Worm (Caenorhabditis elegans) whole organism, young adult: ENCODE data around the gene C56A3.5.

ENCODE experiments used
- B0019.2 ChIP-seq: fragments of 200-800 bp; sonication (Bioruptor generic); conservative IDR thresholded peaks from 2 replicates; pipeline ENCODE4 v1.3.6; 2022; ENCODE audit warnings: missing genetic modification reagents, missing genetic modification characterization, missing compliant biosample characterization
- B0336.3 ChIP-seq: fragments of 200-800 bp; sonication (Bioruptor generic); IDR thresholded peaks from 2 replicates; pipeline ENCODE4 v1.3.6; 2022; ENCODE audit warnings: missing genetic modification characterization, missing compliant biosample characterization
- F33H1.4 ChIP-seq: fragments of 200-800 bp; sonication (Bioruptor generic); IDR thresholded peaks from 2 replicates; pipeline ENCODE4 v1.3.6; 2022; ENCODE audit warnings: missing genetic modification reagents, missing genetic modification characterization, missing compliant biosample characterization
- F39B2.1 ChIP-seq: fragments of 200-800 bp; sonication (Bioruptor generic); IDR thresholded peaks from 2 replicates; pipeline ENCODE4 v1.3.6; 2022; ENCODE audit warnings: missing genetic modification reagents, missing genetic modification characterization, missing compliant biosample characterization
- F52B5.7 ChIP-seq: sonication (generic microtip); optimal IDR thresholded peaks from 2 replicates; lab custom pipeline; 2016; ENCODE audit warnings: mild to moderate bottlenecking, missing genetic modification characterization, missing compliant biosample characterization
- F57A8.1 ChIP-seq: fragments of 200-800 bp; sonication (Bioruptor generic); optimal IDR thresholded peaks from 2 replicates; lab custom pipeline; 2018; ENCODE audit warnings: mild to moderate bottlenecking, missing genetic modification characterization, moderate library complexity, missing compliant biosample characterization
- Y56A3A.18 ChIP-seq: fragments of 200-800 bp; sonication (Bioruptor generic); IDR thresholded peaks from 2 replicates; pipeline ENCODE4 v1.3.6; 2022; ENCODE audit warnings: missing genetic modification reagents, missing genetic modification characterization, missing compliant biosample characterization
- Y79H2A.3 ChIP-seq: fragments of 200-800 bp; sonication (Bioruptor generic); conservative IDR thresholded peaks from 2 replicates; pipeline ENCODE4 v1.3.6; 2022; ENCODE audit warnings: missing genetic modification reagents, missing genetic modification characterization, missing compliant biosample characterization
- Y95B8A.8 ChIP-seq: fragments of 200-800 bp; sonication (Bioruptor generic); IDR thresholded peaks from 2 replicates; pipeline ENCODE4 v1.3.6; 2022; ENCODE audit warnings: missing genetic modification reagents, missing genetic modification characterization, missing compliant biosample characterization
- ZK185.1 ChIP-seq: sonication (generic microtip); optimal IDR thresholded peaks from 2 replicates; lab custom pipeline; 2016; ENCODE audit warnings: mild to moderate bottlenecking, missing genetic modification characterization, missing compliant biosample characterization; ENCODE audit not compliant: poor library complexity, severe bottlenecking
- atf-7 ChIP-seq: sonication (generic microtip); optimal IDR thresholded peaks from 2 replicates; lab custom pipeline; 2017; ENCODE audit warnings: mild to moderate bottlenecking, missing genetic modification characterization, missing compliant biosample characterization
- attf-6 ChIP-seq: fragments of 200-800 bp; sonication (Bioruptor generic); IDR thresholded peaks from 2 replicates; pipeline ENCODE4 v1.3.6; 2022; ENCODE audit warnings: missing genetic modification reagents, missing genetic modification characterization, missing compliant biosample characterization
- bed-2 ChIP-seq: fragments of 200-800 bp; sonication (Bioruptor generic); IDR thresholded peaks from 2 replicates; pipeline ENCODE4 v1.3.6; 2022; ENCODE audit warnings: missing genetic modification reagents, missing genetic modification characterization, missing compliant biosample characterization
- ceh-58 ChIP-seq: fragments of 200-800 bp; sonication (Bioruptor generic); IDR thresholded peaks from 2 replicates; pipeline ENCODE4 v1.3.6; 2022; ENCODE audit warnings: missing genetic modification characterization, missing compliant biosample characterization
- ceh-91 ChIP-seq: fragments of 200-800 bp; sonication (Bioruptor generic); IDR thresholded peaks from 2 replicates; pipeline ENCODE4 v1.3.6; 2022; ENCODE audit warnings: missing genetic modification reagents, missing genetic modification characterization, missing compliant biosample characterization
- die-1 ChIP-seq: sonication (generic microtip); optimal IDR thresholded peaks from 2 replicates; lab custom pipeline; 2016; ENCODE audit warnings: missing genotype, mild to moderate bottlenecking, missing genetic modification characterization, missing compliant biosample characterization
- dox-1 ChIP-seq: fragments of 200-800 bp; sonication (Bioruptor generic); IDR thresholded peaks from 2 replicates; pipeline ENCODE4 v1.3.6; 2022; ENCODE audit warnings: missing genetic modification reagents, missing genetic modification characterization, missing compliant biosample characterization
- egl-44 ChIP-seq: fragments of 200-800 bp; sonication (Bioruptor generic); IDR thresholded peaks from 2 replicates; pipeline ENCODE4 v1.3.6; 2022; ENCODE audit warnings: missing genetic modification reagents, missing genetic modification characterization, missing compliant biosample characterization
- ekl-4 ChIP-seq: fragments of 200-800 bp; sonication (Bioruptor generic); IDR thresholded peaks from 2 replicates; pipeline ENCODE4 v1.3.6; 2022; ENCODE audit warnings: missing genetic modification reagents, missing genetic modification characterization, missing compliant biosample characterization
- ets-4 ChIP-seq: fragments of 200-800 bp; sonication (Bioruptor generic); optimal IDR thresholded peaks from 2 replicates; lab custom pipeline; 2018; ENCODE audit warnings: mild to moderate bottlenecking, missing genetic modification characterization, missing compliant biosample characterization
- hlh-12 ChIP-seq: sonication (generic microtip); optimal IDR thresholded peaks from 2 replicates; lab custom pipeline; 2016; ENCODE audit warnings: missing genetic modification characterization, missing compliant biosample characterization
- let-526 ChIP-seq: fragments of 200-800 bp; sonication (Bioruptor generic); IDR thresholded peaks from 2 replicates; pipeline ENCODE4 v1.3.6; 2022; ENCODE audit warnings: missing genetic modification reagents, missing genetic modification characterization, missing compliant biosample characterization
- let-607 ChIP-seq, 2 experiments: fragments of 200-800 bp in 1 of 2; sonication (Bioruptor generic) in 1 of 2; sonication (generic microtip) in 1 of 2; optimal IDR thresholded peaks; 2 replicates each; lab custom pipeline; 2016 to 2018; ENCODE audit warnings: mild to moderate bottlenecking in 2 of 2, missing compliant biosample characterization in 2 of 2, missing genetic modification characterization in 2 of 2, moderate library complexity in 2 of 2, missing genotype in 1 of 2
- lin-40 ChIP-seq: sonication (generic microtip); optimal IDR thresholded peaks from 2 replicates; lab custom pipeline; 2016; ENCODE audit warnings: missing genetic modification characterization, mild to moderate bottlenecking, missing compliant biosample characterization, missing genotype, missing genetic modification reagents
- lin-54 ChIP-seq: fragments of 200-800 bp; sonication (Bioruptor generic); optimal IDR thresholded peaks from 2 replicates; lab custom pipeline; 2018; ENCODE audit warnings: mild to moderate bottlenecking, missing genetic modification characterization, missing compliant biosample characterization
- lir-1 ChIP-seq: fragments of 200-800 bp; sonication (Bioruptor generic); conservative IDR thresholded peaks from 2 replicates; pipeline ENCODE4 v1.3.6; 2022; ENCODE audit warnings: missing genetic modification reagents, missing genetic modification characterization, missing compliant biosample characterization
- lsl-1 ChIP-seq: fragments of 200-800 bp; sonication (Bioruptor generic); optimal IDR thresholded peaks from 2 replicates; lab custom pipeline; 2018; ENCODE audit warnings: mild to moderate bottlenecking, missing genetic modification characterization, moderate library complexity, missing compliant biosample characterization
- lsy-27 ChIP-seq: sonication (generic microtip); optimal IDR thresholded peaks from 2 replicates; lab custom pipeline; 2017; ENCODE audit warnings: missing genetic modification characterization, mild to moderate bottlenecking, missing compliant biosample characterization, antibody characterized with exemption, missing genotype, borderline replicate concordance; ENCODE audit not compliant: insufficient read depth
- madf-3 ChIP-seq: fragments of 200-800 bp; sonication (Bioruptor generic); IDR thresholded peaks from 2 replicates; pipeline ENCODE4 v1.3.6; 2022; ENCODE audit warnings: missing genetic modification reagents, missing genetic modification characterization, missing compliant biosample characterization
- mel-28 ChIP-seq: sonication (generic microtip); optimal IDR thresholded peaks from 2 replicates; lab custom pipeline; 2016; ENCODE audit warnings: borderline replicate concordance, mild to moderate bottlenecking, missing genetic modification characterization, missing compliant biosample characterization
- nfyb-1 ChIP-seq: fragments of 200-800 bp; sonication (Bioruptor generic); IDR thresholded peaks from 2 replicates; pipeline ENCODE4 v1.3.6; 2022; ENCODE audit warnings: missing genetic modification reagents, missing genetic modification characterization, missing compliant biosample characterization
- nhr-27 ChIP-seq: fragments of 200-800 bp; sonication (Bioruptor generic); optimal IDR thresholded peaks from 2 replicates; lab custom pipeline; 2018; ENCODE audit warnings: mild to moderate bottlenecking, missing genetic modification characterization, moderate library complexity, missing compliant biosample characterization
- pbrm-1 ChIP-seq: fragments of 200-800 bp; sonication (Bioruptor generic); IDR thresholded peaks from 2 replicates; pipeline ENCODE4 v1.3.6; 2022; ENCODE audit warnings: missing genetic modification reagents, missing genetic modification characterization, missing compliant biosample characterization
- pha-4 ChIP-seq: fragments of 150-350 bp; sonication (generic microtip); optimal IDR thresholded peaks from 2 replicates; lab custom pipeline; 2014; ENCODE audit warnings: missing biosample characterization, missing genetic modification reagents, missing genetic modification characterization
- rcor-1 ChIP-seq: fragments of 200-800 bp; sonication (Bioruptor generic); IDR thresholded peaks from 2 replicates; pipeline ENCODE4 v1.3.6; 2022; ENCODE audit warnings: missing genetic modification reagents, missing genetic modification characterization, missing compliant biosample characterization
- snpc-1.3 ChIP-seq: sonication (generic microtip); optimal IDR thresholded peaks from 2 replicates; lab custom pipeline; 2017; ENCODE audit warnings: missing genetic modification characterization, mild to moderate bottlenecking, missing compliant biosample characterization, antibody characterized with exemption, moderate library complexity, missing genotype, missing genetic modification reagents; ENCODE audit not compliant: insufficient read depth
- snpc-3.4 ChIP-seq: sonication (generic microtip); optimal IDR thresholded peaks from 2 replicates; lab custom pipeline; 2017; ENCODE audit warnings: missing genetic modification characterization, mild to moderate bottlenecking, missing compliant biosample characterization, antibody characterized with exemption, moderate library complexity, missing genotype, missing genetic modification reagents
- snpc-4 ChIP-seq, 5 experiments: fragments of 150-350 bp in 1 of 5; sonication (generic microtip) in 4 of 5; optimal IDR thresholded peaks; 2 replicates each; lab custom pipeline; 2014 to 2018; ENCODE audit warnings: missing genetic modification characterization in 5 of 5, missing biosample characterization in 3 of 5, antibody characterized with exemption in 2 of 5, mild to moderate bottlenecking in 2 of 5, missing compliant biosample characterization in 2 of 5, missing genotype in 2 of 5, moderate library complexity in 2 of 5, missing genetic modification reagents in 1 of 5
- somi-1 ChIP-seq: fragments of 200-800 bp; sonication (Bioruptor generic); optimal IDR thresholded peaks from 2 replicates; lab custom pipeline; 2018; ENCODE audit warnings: mild to moderate bottlenecking, missing genetic modification characterization, missing compliant biosample characterization
- sptf-2 ChIP-seq: fragments of 200-800 bp; sonication (Bioruptor generic); optimal IDR thresholded peaks from 2 replicates; lab custom pipeline; 2018; ENCODE audit warnings: mild to moderate bottlenecking, missing genetic modification characterization, missing compliant biosample characterization
- tbx-9 ChIP-seq: sonication (generic microtip); optimal IDR thresholded peaks from 2 replicates; lab custom pipeline; 2016; ENCODE audit warnings: borderline replicate concordance, missing genetic modification characterization, inconsistent platforms, missing compliant biosample characterization
- tlf-1 ChIP-seq: fragments of 200-800 bp; sonication (Bioruptor generic); optimal IDR thresholded peaks from 2 replicates; lab custom pipeline; 2018; ENCODE audit warnings: mild to moderate bottlenecking, missing genetic modification characterization, missing compliant biosample characterization
- ztf-22 ChIP-seq: fragments of 200-800 bp; sonication (Bioruptor generic); optimal IDR thresholded peaks from 2 replicates; lab custom pipeline; 2018; ENCODE audit warnings: mild to moderate bottlenecking, missing genetic modification characterization, moderate library complexity, missing compliant biosample characterization
- ztf-28 ChIP-seq: fragments of 200-800 bp; sonication (Bioruptor generic); IDR thresholded peaks from 2 replicates; pipeline ENCODE4 v1.3.6; 2022; ENCODE audit warnings: missing genetic modification reagents, missing genetic modification characterization, missing compliant biosample characterization

The C56A3.5 gene

DNA sequence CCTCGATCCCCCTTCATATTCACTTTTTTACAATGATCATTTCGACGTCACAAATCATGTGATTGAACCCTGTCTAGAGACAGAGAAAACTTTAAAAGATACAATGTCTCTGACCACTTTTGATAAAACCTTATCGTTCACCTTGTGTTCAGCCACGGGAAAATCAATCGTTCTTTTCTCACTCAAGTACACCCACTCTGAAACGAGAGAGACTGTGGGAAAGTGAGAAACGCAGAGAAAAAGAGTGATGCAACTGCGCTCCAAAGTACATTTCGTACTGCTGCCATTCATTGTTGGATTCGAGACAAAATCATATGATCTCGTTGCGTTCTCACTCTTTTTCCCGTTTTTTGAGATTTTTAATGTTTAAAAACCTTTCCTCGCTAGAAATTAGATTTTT lies 13.4 kb downstream of the C56A3.5 start (continued):
- TF ChIP-seq lsl-1: peak; percentile 29
- 0 out of 2 replicates have a peak, but pooled peaks have one; percentile 67 for TF ChIP-seq Y56A3A.18 (GFP tag; lab: Robert Waterston, UW)
- TF ChIP-seq let-526 (GFP tag; lab: Robert Waterston, UW): peak; percentile 71
- no peak for TF ChIP-seq ceh-58 (GFP tag; lab: Robert Waterston, UW)
- no peak for TF ChIP-seq snpc-1.3 (tag; lab: Kevin White, UChicago)
- TF ChIP-seq Y79H2A.3 (GFP tag; lab: Robert Waterston, UW): no peak
- TF ChIP-seq pbrm-1: peak; percentile 75
- peak; percentile 85 for TF ChIP-seq egl-44 (GFP tag; lab: Robert Waterston, UW)
- TF ChIP-seq nhr-27: no peak
- TF ChIP-seq bed-2 (GFP tag; lab: Robert Waterston, UW): no peak
- no peak for TF ChIP-seq snpc-3.4 (tag; lab: Kevin White, UChicago)
- peak; percentile 22; the same call in 1 of the 2 replicates for TF ChIP-seq F33H1.4 (GFP tag; lab: Robert Waterston, UW)
- peak; percentile 76 for TF ChIP-seq lin-54 (GFP tag; lab: Kevin White, UChicago)
- TF ChIP-seq madf-3 (GFP tag; lab: Robert Waterston, UW): 0 out of 2 replicates have a peak, but pooled peaks have one; percentile 68
- no peak for TF ChIP-seq F57A8.1 (GFP tag; lab: Kevin White, UChicago)
- peak; percentile 9 for TF ChIP-seq F52B5.7 (tag; lab: Kevin White, UChicago)
- TF ChIP-seq lin-40: peak; percentile 91
- peak; percentile 82 for TF ChIP-seq somi-1
- TF ChIP-seq F39B2.1: no peak
- TF ChIP-seq attf-6 (GFP tag; lab: Robert Waterston, UW): no peak
- peak; percentile 86 for TF ChIP-seq rcor-1
- TF ChIP-seq let-607 (tag; optimal IDR thresholded peaks at IDR 0.05; lab: Kevin White, UChicago): peak in 1 of 2 experiments; percentile 83
- no peak for TF ChIP-seq lsy-27
- no peak for TF ChIP-seq mel-28 (tag; lab: Kevin White, UChicago)
- TF ChIP-seq tlf-1 (GFP tag; lab: Kevin White, UChicago): peak; percentile 63
- no peak for TF ChIP-seq B0019.2 (GFP tag; lab: Robert Waterston, UW)
- TF ChIP-seq die-1 (tag; lab: Kevin White, UChicago): no peak
- TF ChIP-seq ets-4 (GFP tag; lab: Kevin White, UChicago): peak; percentile 68
- TF ChIP-seq, all 124 proteins: peak for 55

DNA sequence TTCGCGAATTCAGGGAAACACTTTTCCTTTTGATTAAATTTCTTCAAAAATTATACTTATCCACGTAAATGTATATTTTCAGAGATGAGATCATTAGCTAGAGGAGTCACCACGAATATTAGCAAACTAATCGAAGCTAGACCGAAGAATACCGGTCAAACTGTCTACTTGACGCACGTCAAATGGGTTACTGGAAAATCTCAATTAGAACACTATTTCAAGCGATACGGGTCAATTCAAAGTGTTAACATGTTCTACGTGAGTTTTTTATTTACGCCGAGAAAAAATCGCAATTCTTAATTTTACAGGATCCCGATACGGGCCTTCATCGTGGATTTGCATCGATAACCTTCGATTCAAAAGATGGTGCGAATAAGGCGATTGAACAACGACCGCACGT lies 14.0 kb downstream of the C56A3.5 start, which contains the start of gene slrp-1:
Gene slrp-1 (plus strand): TSS at position 83 of the 400 bp plus-strand sequence.
- TF ChIP-seq ekl-4 (GFP tag; lab: Robert Waterston, UW): 0 out of 2 replicates have a peak, but pooled peaks have one; percentile 21
- peak; percentile 16; the same call in 1 of the 2 replicates for TF ChIP-seq dox-1
- no peak for TF ChIP-seq hlh-12 (tag; lab: Kevin White, UChicago)
- no peak for TF ChIP-seq sptf-2 (GFP tag; lab: Kevin White, UChicago)
- 0 out of 2 replicates have a peak, but pooled peaks have one; percentile 15 for TF ChIP-seq lir-1 (GFP tag; lab: Robert Waterston, UW)
- TF ChIP-seq ceh-91: no peak
- no peak for TF ChIP-seq Y95B8A.8
- TF ChIP-seq die-1 (tag; lab: Kevin White, UChicago): no peak

DNA sequence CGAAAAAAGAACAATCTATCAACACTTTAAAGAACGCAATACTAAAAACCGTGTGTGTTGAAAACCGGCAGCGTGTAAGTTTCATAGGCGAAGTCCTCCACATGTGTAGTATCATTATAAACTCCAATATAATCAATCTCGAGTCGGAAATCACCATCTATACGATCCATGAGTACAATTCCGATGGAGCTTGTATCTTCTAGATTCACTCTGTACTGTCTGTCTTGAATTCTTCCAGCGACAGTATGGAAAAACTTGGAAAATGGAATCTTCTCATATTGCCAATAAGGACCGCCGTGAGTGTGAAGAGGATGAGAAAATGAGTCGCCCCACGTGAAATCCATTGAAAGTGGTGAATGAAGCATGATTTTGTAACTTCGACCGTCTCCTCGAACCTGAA lies 15.2 kb downstream of the C56A3.5 start:
- TF ChIP-seq tbx-9: no peak
- 0 out of 2 replicates have a peak, but pooled peaks have one; percentile 71 for TF ChIP-seq Y95B8A.8
- peak; percentile 85 for TF ChIP-seq B0336.3 (GFP tag; lab: Robert Waterston, UW)
- TF ChIP-seq atf-7: peak; percentile 74
- TF ChIP-seq egl-44 (GFP tag; lab: Robert Waterston, UW): peak; percentile 9; the same call in 1 of the 2 replicates
- peak; percentile 86 for TF ChIP-seq Y56A3A.18 (GFP tag; lab: Robert Waterston, UW)
- TF ChIP-seq ztf-28 (GFP tag; lab: Robert Waterston, UW): no peak
- no peak for TF ChIP-seq snpc-4 (GFP tag; optimal IDR thresholded peaks at IDR 0.05; lab: Kevin White, UChicago)
- TF ChIP-seq snpc-4 (tag; optimal IDR thresholded peaks at IDR 0.05; lab: Kevin White, UChicago): peak in 2 of 4 experiments; percentile 35 to 48
- peak; percentile 76 for TF ChIP-seq F52B5.7 (tag; lab: Kevin White, UChicago)
- peak; percentile 77 for TF ChIP-seq nfyb-1 (GFP tag; lab: Robert Waterston, UW)
- TF ChIP-seq die-1 (tag; lab: Kevin White, UChicago): peak; percentile 55
- TF ChIP-seq pha-4 (tag; lab: Kevin White, UChicago): peak; percentile 50
- TF ChIP-seq ztf-22: no peak
- TF ChIP-seq ZK185.1 (tag; lab: Kevin White, UChicago): peak; percentile 35
